Worm (Caenorhabditis elegans) whole organism, early embryonic: ENCODE results near the gene oac-7.

Experiments used
- B0310.2 ChIP-seq: sonication (generic microtip); optimal IDR thresholded peaks from 2 replicates; lab custom pipeline; 2016; ENCODE audit warnings: mild to moderate bottlenecking, missing genetic modification characterization, missing compliant biosample characterization
- F13C5.2 ChIP-seq: sonication (generic microtip); optimal IDR thresholded peaks from 2 replicates; lab custom pipeline; 2017; ENCODE audit warnings: mild to moderate bottlenecking, missing genetic modification characterization, inconsistent platforms, missing compliant biosample characterization
- aly-1 ChIP-seq: sonication (generic microtip); optimal IDR thresholded peaks from 2 replicates; lab custom pipeline; 2016; ENCODE audit warnings: missing genetic modification characterization, missing compliant biosample characterization
- ama-1 ChIP-seq: fragments of 150-350 bp; optimal IDR thresholded peaks from 2 replicates; lab custom pipeline; 2014
- ceh-13 ChIP-seq: fragments of 200-800 bp; sonication (Bioruptor generic); optimal IDR thresholded peaks from 2 replicates; lab custom pipeline; 2018; ENCODE audit warnings: mild to moderate bottlenecking, missing genetic modification characterization, missing compliant biosample characterization
- ceh-36 ChIP-seq: sonication (generic microtip); optimal IDR thresholded peaks from 2 replicates; lab custom pipeline; 2016; ENCODE audit warnings: missing genetic modification characterization, inconsistent platforms, missing compliant biosample characterization
- ets-7 ChIP-seq: sonication (generic microtip); optimal IDR thresholded peaks from 2 replicates; lab custom pipeline; 2016; ENCODE audit warnings: missing genotype, missing genetic modification characterization, missing compliant biosample characterization
- flt-1 ChIP-seq: fragments of 200-800 bp; sonication (Bioruptor generic); IDR thresholded peaks from 2 replicates; pipeline ENCODE4 v1.3.6; 2022; ENCODE audit warnings: missing genetic modification characterization, missing compliant biosample characterization
- hmbx-1 ChIP-seq: sonication (generic microtip); optimal IDR thresholded peaks from 2 replicates; lab custom pipeline; 2016; ENCODE audit warnings: mild to moderate bottlenecking, missing genetic modification characterization, missing compliant biosample characterization
- hmg-4 ChIP-seq: fragments of 200-800 bp; sonication (Bioruptor generic); optimal IDR thresholded peaks from 2 replicates; lab custom pipeline; 2018; ENCODE audit warnings: mild to moderate bottlenecking, missing genetic modification characterization, missing compliant biosample characterization
- hnd-1 ChIP-seq: sonication (generic microtip); optimal IDR thresholded peaks from 2 replicates; lab custom pipeline; 2016; ENCODE audit warnings: missing genetic modification characterization, missing compliant biosample characterization
- pes-1 ChIP-seq: fragments of 200-800 bp; sonication (Bioruptor generic); IDR thresholded peaks from 2 replicates; pipeline ENCODE4 v1.3.6; 2022; ENCODE audit warnings: missing genetic modification reagents, missing genetic modification characterization, missing compliant biosample characterization
- scrt-1 ChIP-seq: fragments of 200-800 bp; sonication (Bioruptor generic); IDR thresholded peaks from 2 replicates; pipeline ENCODE4 v1.3.6; 2022; ENCODE audit warnings: missing genetic modification characterization, missing compliant biosample characterization
- sea-1 ChIP-seq: fragments of 200-800 bp; sonication (Bioruptor generic); conservative IDR thresholded peaks from 2 replicates; pipeline ENCODE4 v1.3.6; 2022; ENCODE audit warnings: missing genetic modification characterization, missing compliant biosample characterization
- tbx-11 ChIP-seq: fragments of 200-800 bp; sonication (Bioruptor generic); IDR thresholded peaks from 2 replicates; pipeline ENCODE4 v1.3.6; 2022; ENCODE audit warnings: missing genetic modification characterization, missing compliant biosample characterization
- tbx-37 ChIP-seq: fragments of 200-800 bp; sonication (Bioruptor generic); conservative IDR thresholded peaks from 2 replicates; pipeline ENCODE4 v1.3.6; 2022; ENCODE audit warnings: missing genetic modification reagents, missing genetic modification characterization, missing compliant biosample characterization
- tra-4 ChIP-seq: sonication (generic microtip); optimal IDR thresholded peaks from 2 replicates; lab custom pipeline; 2017; ENCODE audit warnings: missing genetic modification characterization, missing compliant biosample characterization

Gene oac-7

DNA sequence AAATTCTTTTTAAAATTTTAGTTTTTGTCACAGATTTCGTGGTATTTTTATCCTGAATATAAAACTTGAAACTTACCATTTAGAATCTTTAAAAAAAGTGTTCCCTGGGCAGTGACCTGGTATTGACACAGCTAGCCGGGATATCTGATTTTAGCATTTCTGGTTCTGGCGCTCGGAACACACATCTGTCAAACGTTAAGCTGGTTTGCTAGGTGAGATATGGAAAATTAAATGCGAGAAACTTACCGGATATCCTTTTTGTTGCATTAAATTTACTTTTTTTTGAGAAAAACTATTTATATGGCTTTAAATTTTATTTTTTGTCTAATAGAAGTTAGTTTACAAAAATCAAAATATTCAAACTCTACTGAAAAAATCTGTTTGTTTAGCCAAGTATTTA, 23.8 kb upstream of the oac-7 start, which contains the start of gene F28G4.4:
TSS of gene F28G4.4 (minus strand) at position 101 of the 400 bp plus-strand sequence.
- TF ChIP-seq ama-1 (lab: Kevin White, UChicago) (no peak), ets-7 (no peak), scrt-1 (no peak), sea-1 (GFP tag; lab: Robert Waterston, UW) (no peak), ceh-13 (GFP tag; lab: Kevin White, UChicago) (no peak)

DNA sequence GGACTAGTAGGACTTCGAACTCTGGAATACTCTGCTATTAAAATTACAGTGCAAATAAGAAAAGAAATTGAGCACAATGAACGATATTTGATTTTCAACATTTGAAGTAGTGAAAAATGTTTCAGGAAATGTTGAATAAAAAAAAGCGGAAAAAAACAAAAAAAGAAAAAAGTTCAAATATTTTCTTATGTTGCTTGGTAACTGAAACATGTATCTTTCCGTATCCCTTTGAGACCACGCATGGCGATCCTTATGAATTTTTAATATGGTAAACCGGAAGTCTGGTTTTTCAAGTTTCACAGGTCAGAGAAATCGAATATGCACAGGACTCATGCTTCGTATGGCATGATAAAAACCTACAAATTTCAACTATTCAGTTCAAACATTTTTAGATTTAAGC, 22.0 kb upstream of the oac-7 start, which contains the start of gene F28G4.3:
TSS of gene F28G4.3 (minus strand) at position 101 of the 400 bp plus-strand sequence.
- TF ChIP-seq tbx-11 (GFP tag; lab: Robert Waterston, UW) (no peak), ceh-36 (tag; lab: Kevin White, UChicago) (no peak), F13C5.2 (tag; lab: Kevin White, UChicago) (no peak), flt-1 (no peak), B0310.2 (tag; lab: Kevin White, UChicago) (no peak), aly-1 (tag; lab: Kevin White, UChicago) (no peak), ets-7 (no peak), ceh-13 (GFP tag; lab: Kevin White, UChicago) (no peak), hmg-4 (no peak), tbx-37 (GFP tag; lab: Robert Waterston, UW) (no peak), pes-1 (no peak)

DNA sequence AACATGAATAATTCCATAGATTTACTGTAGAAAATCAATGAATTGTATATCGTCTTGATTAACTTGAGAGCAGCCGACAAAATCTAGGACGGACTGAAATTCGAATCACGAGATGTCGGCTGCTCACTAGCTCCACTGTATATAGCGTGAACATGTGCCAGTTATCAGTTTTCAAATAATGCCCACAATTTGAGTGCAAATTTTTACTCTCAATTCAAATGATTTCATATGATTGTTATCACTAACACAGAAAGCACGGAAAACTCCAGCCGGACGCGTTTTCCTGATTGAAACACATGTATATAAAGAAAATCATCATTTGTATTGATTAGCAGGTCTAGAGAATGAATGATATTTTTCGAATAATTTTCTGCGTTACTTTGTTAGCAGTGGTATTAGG, 17.2 kb upstream of the oac-7 start, which contains the start of gene oac-5:
TSS of gene oac-5 (plus strand) at position 301 of the 400 bp plus-strand sequence.
- no peak for TF ChIP-seq scrt-1
- no peak for TF ChIP-seq B0310.2 (tag; lab: Kevin White, UChicago)
- TF ChIP-seq ama-1 (lab: Kevin White, UChicago) = no peak

DNA sequence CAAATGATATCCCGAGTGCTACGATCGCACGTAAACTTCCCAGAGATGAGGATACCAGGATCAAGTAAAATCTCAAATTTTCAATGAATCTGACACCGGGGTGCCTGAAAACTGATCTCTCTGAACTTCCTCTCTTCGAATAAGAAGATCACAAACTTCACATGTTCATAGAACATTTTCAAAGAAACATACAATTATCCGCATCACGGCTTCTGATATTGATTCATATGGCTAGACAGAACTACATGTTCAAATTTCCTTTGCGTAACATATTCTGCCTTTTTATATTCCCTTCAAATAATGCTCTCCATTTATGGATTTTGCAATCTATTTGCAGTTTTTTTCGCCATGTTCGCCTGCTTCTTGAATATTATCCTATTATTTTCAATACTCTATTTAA, 12.5 kb upstream of the oac-7 start, which contains the start of gene srbc-83:
TSS of gene srbc-83 (plus strand) at position 301 of the 400 bp plus-strand sequence.
- TF ChIP-seq hmbx-1 (tag; lab: Kevin White, UChicago) (no peak), aly-1 (tag; lab: Kevin White, UChicago) (no peak), pes-1 (no peak), tbx-37 (GFP tag; lab: Robert Waterston, UW) (no peak), sea-1 (GFP tag; lab: Robert Waterston, UW) (no peak), hnd-1 (no peak), ceh-36 (tag; lab: Kevin White, UChicago) (no peak), ets-7 (no peak), hmg-4 (no peak), tra-4 (no peak)

DNA sequence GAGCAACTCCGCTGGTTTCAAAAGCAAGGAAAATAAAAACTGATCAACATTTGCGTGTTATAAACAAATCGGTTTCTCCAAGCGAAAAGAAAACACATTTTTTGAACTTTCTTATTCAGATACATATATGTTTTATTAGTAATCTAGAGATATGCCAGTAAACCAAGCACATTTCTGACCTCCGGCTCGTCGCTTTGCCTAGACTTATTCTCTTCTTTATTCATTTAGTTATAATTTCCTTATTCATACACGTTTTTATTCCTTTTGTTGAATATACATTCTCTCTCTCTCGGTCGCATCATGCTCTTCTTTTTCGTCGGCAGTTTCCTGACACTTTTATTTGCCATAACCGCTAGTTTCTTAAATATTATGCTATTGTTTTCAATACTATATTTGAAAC, 10.9 kb upstream of the oac-7 start, which contains the start of gene srbc-84:
TSS of gene srbc-84 (plus strand) at position 301 of the 400 bp plus-strand sequence.
- TF ChIP-seq ama-1 (lab: Kevin White, UChicago) = no peak
- no peak for TF ChIP-seq flt-1
- TF ChIP-seq hnd-1 = no peak
- no peak for TF ChIP-seq F13C5.2 (tag; lab: Kevin White, UChicago)
- no peak for TF ChIP-seq tbx-37 (GFP tag; lab: Robert Waterston, UW)
- TF ChIP-seq scrt-1 = no peak
- TF ChIP-seq sea-1 (GFP tag; lab: Robert Waterston, UW) = no peak
- no peak for TF ChIP-seq tbx-11 (GFP tag; lab: Robert Waterston, UW)
- TF ChIP-seq aly-1 (tag; lab: Kevin White, UChicago) = no peak
- no peak for TF ChIP-seq pes-1
- no peak for TF ChIP-seq ceh-36 (tag; lab: Kevin White, UChicago)
- TF ChIP-seq tra-4 = no peak
- no peak for TF ChIP-seq ceh-13 (GFP tag; lab: Kevin White, UChicago)
- TF ChIP-seq hmbx-1 (tag; lab: Kevin White, UChicago) = no peak
- TF ChIP-seq B0310.2 (tag; lab: Kevin White, UChicago) = no peak
- no peak for TF ChIP-seq ets-7
- no peak for TF ChIP-seq hmg-4

DNA sequence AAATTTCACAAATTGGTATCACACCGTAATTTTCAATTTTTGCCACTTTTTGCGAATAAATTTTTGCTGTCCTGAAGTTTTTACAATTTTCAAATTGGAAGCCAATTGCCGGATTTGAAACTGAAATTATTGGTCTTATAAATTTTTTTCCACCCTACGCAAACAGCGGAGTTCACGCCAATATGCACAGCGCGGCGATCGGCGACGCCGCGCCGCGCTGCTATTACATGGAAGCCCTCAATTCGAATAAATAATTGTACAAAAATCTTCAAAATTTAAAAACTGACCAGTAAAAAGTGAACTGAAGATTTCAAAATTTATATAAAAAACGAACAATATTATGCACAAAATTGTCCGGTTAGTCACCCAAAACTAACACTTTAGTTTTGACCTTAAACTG, 9.8 kb upstream of the oac-7 start:
- TF ChIP-seq scrt-1 = no peak
- TF ChIP-seq pes-1 = no peak
- no peak for TF ChIP-seq ets-7
- no peak for TF ChIP-seq tra-4
- no peak for TF ChIP-seq aly-1 (tag; lab: Kevin White, UChicago)
- TF ChIP-seq ama-1 (lab: Kevin White, UChicago) = no peak
- TF ChIP-seq B0310.2 (tag; lab: Kevin White, UChicago) = no peak
- no peak for TF ChIP-seq sea-1 (GFP tag; lab: Robert Waterston, UW)
- TF ChIP-seq hnd-1 = no peak
- no peak for TF ChIP-seq F13C5.2 (tag; lab: Kevin White, UChicago)
- no peak for TF ChIP-seq hmbx-1 (tag; lab: Kevin White, UChicago)
- no peak for TF ChIP-seq flt-1
- TF ChIP-seq tbx-37 (GFP tag; lab: Robert Waterston, UW) = no peak

DNA sequence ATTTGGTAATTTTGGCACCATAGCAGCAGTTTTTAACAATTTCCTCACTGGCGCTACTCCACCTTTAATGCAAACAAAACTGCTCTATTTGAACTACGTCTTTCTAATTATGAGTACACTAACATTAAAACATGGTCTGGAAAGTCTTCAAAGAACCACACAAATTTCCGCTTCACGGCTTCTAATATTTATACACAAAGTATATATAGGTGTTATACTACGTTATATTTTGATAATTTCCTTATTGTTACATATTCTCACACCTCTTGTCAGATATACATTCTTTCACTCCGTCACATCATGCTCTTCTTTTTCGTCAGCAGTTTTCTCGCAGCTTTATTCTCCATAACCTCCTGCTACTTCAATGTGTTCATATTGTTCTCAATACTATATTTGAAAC, 9.3 kb upstream of the oac-7 start, which contains the start of gene srbc-82:
TSS of gene srbc-82 (plus strand) at position 301 of the 400 bp plus-strand sequence.
- no peak for TF ChIP-seq ceh-36 (tag; lab: Kevin White, UChicago)
- no peak for TF ChIP-seq tra-4
- TF ChIP-seq hnd-1 = no peak
- TF ChIP-seq tbx-11 (GFP tag; lab: Robert Waterston, UW) = no peak
- TF ChIP-seq ceh-13 (GFP tag; lab: Kevin White, UChicago) = no peak
- TF ChIP-seq tbx-37 (GFP tag; lab: Robert Waterston, UW) = no peak
- no peak for TF ChIP-seq ama-1 (lab: Kevin White, UChicago)
- TF ChIP-seq pes-1 = no peak
- TF ChIP-seq F13C5.2 (tag; lab: Kevin White, UChicago) = no peak
- no peak for TF ChIP-seq ets-7

DNA sequence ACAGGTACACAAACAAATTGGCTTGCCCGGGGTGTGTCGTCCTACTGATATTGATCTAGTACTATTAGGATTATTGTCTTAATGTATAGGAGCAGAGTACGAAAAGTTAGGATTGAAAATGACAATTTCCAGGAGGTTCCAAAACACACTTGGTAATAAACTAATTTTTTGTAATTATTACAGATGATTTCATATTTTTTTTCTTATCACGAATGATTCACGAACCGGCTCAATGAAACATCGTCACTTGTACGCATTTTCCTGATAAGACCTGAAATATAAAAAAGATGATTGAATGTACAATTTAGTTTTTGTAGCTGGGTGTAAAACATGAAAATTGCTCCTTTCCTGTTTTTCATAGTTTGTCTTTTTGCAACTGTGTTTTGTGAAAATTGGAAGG, 7.2 kb upstream of the oac-7 start, which contains the start of the genes C31A11.13 and oac-6:
TSS of gene C31A11.13 (minus strand) at position 113 of the 400 bp plus-strand sequence.
TSS of gene oac-6 (plus strand) at position 279 of the 400 bp plus-strand sequence.
- TF ChIP-seq tbx-37 (GFP tag; lab: Robert Waterston, UW) = no peak
- no peak for TF ChIP-seq B0310.2 (tag; lab: Kevin White, UChicago)
- TF ChIP-seq hmg-4 = no peak
- no peak for TF ChIP-seq ama-1 (lab: Kevin White, UChicago)
- no peak for TF ChIP-seq ets-7
- TF ChIP-seq F13C5.2 (tag; lab: Kevin White, UChicago) = no peak
